Worm (Caenorhabditis elegans): Measurements from ENCODE around the gene F35C5.12.
A peak's percentile ranks its signal among the peaks of the same experiment; 100 is the strongest.

F35C5.12 gene

DNA sequence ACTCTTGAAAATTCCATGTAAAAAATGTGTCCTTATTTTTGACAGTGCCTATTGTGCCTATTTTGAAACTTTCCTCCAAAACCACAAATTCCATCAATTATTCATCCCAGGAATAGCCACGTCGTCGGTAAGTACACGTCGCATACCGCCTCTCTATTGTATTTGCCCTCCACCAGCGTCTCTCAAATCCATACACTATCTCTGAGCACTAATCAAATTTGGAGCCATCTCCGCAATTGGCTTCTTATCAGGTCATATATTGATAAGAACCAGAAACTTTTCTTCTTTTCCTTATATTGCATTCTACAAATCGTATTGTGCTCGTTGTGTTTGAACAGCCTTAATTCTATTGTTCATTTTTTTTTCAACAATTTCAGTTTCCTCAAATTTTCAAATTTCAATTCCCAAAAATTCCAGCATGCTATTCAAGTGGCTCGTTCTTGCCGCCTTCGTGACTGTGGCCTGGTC is 17.1 kb upstream of the F35C5.12 start, which contains the start of gene dct-18:
dct-18 (plus strand) TSS at position 418 of the 468 bp plus-strand sequence.
- TF ChIP-seq somi-1 (GFP tag; optimal IDR thresholded peaks at IDR 0.05) = no peak
- TF ChIP-seq ztf-26 (tag; optimal IDR thresholded peaks at IDR 0.05) = no peak
- peak; percentile 47 to 60 for TF ChIP-seq let-607 (tag; optimal IDR thresholded peaks at IDR 0.05)
- TF ChIP-seq nhr-80 (tag; optimal IDR thresholded peaks at IDR 0.05) = peak; percentile 77
- peak; percentile 1 for TF ChIP-seq ets-4 (GFP tag; optimal IDR thresholded peaks at IDR 0.05)
- TF ChIP-seq hrde-1 (tag; optimal IDR thresholded peaks at IDR 0.05; ENCODE audit: borderline replicate concordance) = no peak

DNA sequence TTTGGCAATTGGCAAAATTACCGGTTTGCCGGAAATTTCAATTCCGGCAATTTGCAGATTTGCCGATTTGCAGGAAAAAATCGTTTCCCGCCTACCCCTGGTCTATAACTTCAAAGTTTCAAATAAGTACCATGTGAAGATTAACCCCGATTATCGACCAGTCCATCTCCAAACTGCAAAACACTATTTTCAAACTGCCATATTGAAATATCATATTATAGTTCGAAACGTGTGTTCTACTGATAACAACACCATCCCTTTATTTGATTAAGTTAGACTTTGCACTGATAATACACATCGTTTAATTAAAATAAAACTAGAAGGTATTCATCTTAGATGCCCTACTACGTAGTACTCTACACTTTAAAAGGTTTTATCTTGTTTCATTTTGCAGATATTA is 15.8 kb upstream of the F35C5.12 start:
- no peak for TF ChIP-seq ceh-58 (GFP tag; IDR thresholded peaks at IDR 0.05)
- TF ChIP-seq Y79H2A.3 (GFP tag; conservative IDR thresholded peaks at IDR 0.05) = no peak
- TF ChIP-seq ceh-79 (tag; optimal IDR thresholded peaks at IDR 0.05) = no peak
- TF ChIP-seq B0035.1 (tag; optimal IDR thresholded peaks at IDR 0.05) = no peak
- peak; percentile 33 for TF ChIP-seq nhr-80 (tag; optimal IDR thresholded peaks at IDR 0.05)

DNA sequence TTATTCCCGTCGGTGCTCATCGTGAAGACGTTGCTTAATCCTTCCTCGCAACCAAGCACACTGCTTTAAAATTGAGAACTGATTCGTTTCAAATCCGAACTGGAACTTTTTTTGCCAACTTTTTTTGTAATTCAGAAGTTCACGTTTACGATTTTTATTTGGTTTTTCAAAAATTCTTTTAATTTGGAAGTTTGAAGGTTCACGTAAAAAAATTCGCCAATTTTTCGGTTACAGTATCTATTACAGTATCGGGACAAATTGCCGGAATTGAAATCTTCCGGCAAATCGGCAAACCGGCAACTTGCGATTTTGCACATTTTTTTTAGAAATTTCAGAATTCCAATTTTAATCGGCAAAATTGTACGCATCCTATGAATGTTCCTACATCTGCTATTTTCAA is 13.9 kb upstream of the F35C5.12 start, which contains the start of gene F58G1.3:
F58G1.3 (minus strand) TSS at position 101 of the 400 bp plus-strand sequence.
- TF ChIP-seq madf-3 (GFP tag; IDR thresholded peaks at IDR 0.05) (no peak), hmg-20 (GFP tag; IDR thresholded peaks at IDR 0.05) (no peak), tbp1 (GFP tag; optimal IDR thresholded peaks at IDR 0.05) (no peak), egl-18 (GFP tag; IDR thresholded peaks at IDR 0.05) (no peak), ztf-6 (GFP tag; IDR thresholded peaks at IDR 0.05) (no peak), hsf-1 (GFP tag; IDR thresholded peaks at IDR 0.05) (no peak), nhr-90 (tag; optimal IDR thresholded peaks at IDR 0.05) (no peak), die-1 (tag; optimal IDR thresholded peaks at IDR 0.05) (no peak), Y53G8AR.9 (GFP tag; conservative IDR thresholded peaks at IDR 0.05) (no peak), F10E7.11 (tag; optimal IDR thresholded peaks at IDR 0.05) (no peak), pha-4 (tag; optimal IDR thresholded peaks at IDR 0.05) (no peak), lsy-27 (tag; optimal IDR thresholded peaks at IDR 0.05; ENCODE audit: borderline replicate concordance, insufficient read depth) (no peak)

DNA sequence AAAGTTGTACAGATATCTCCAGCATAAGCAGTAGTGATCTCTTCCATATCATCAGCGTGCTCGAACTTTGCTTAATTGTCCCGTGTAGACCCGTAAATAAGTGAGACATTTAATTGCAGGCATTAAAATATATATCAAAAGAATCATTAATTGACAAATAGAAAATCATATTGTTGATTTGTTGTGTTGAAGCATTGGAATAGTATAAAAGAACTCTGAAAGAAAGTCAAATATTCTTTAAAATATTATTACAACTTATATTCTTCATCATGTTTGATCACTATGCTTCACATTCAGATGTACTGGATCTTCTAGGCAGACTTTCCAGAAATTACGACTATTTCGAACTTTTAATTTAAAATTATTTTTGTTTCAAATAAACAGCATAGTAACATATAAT is 11.2 kb upstream of the F35C5.12 start, which contains the start of gene F58G1.8:
F58G1.8 (minus strand) TSS at position 101 of the 400 bp plus-strand sequence.
- TF ChIP-seq gei-17 (GFP tag; optimal IDR thresholded peaks at IDR 0.05) (no peak), rcor-1 (GFP tag; IDR thresholded peaks at IDR 0.05) (no peak), F39B2.1 (GFP tag; IDR thresholded peaks at IDR 0.05) (no peak), nhr-27 (tag; optimal IDR thresholded peaks at IDR 0.05) (no peak)

DNA sequence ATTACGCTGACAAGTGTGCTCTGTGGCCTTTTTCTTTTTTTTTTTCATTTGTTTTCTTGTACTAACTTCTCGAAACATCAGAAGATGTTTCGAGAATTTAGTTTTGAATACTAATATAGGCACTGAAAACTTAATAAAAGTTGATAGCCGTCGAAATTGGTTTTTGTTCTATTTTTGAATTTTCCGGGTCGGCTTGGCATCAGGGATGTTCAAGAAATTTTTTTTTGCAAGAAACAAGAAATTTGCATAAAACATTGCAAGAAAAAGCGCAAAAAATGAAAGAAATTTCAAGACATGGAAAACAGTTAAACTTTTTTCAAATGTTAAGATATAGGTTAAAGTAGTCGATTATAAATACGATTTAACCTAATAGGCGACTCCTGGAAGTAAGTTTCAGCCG is 8.9 kb upstream of the F35C5.12 start:
- TF ChIP-seq pha-4 (tag; optimal IDR thresholded peaks at IDR 0.05) (no peak), tbx-9 (tag; optimal IDR thresholded peaks at IDR 0.05; ENCODE audit: borderline replicate concordance) (no peak), sptf-2 (GFP tag; optimal IDR thresholded peaks at IDR 0.05) (no peak), egrh-3 (GFP tag; IDR thresholded peaks at IDR 0.05) (no peak), let-607 (tag; optimal IDR thresholded peaks at IDR 0.05) (no peak), Y56A3A.18 (GFP tag; IDR thresholded peaks at IDR 0.05) (no peak), ceh-100 (GFP tag; IDR thresholded peaks at IDR 0.05) (0 out of 2 replicates have a peak, but pooled peaks have one; percentile 14), F52B5.7 (tag; optimal IDR thresholded peaks at IDR 0.05) (no peak), hsf-1 (GFP tag; IDR thresholded peaks at IDR 0.05) (peak; percentile 69), ceh-58 (GFP tag; IDR thresholded peaks at IDR 0.05) (no peak), fkh-3 (tag; optimal IDR thresholded peaks at IDR 0.05) (no peak), lin-26 (GFP tag; IDR thresholded peaks at IDR 0.05) (no peak), ceh-27 (GFP tag; optimal IDR thresholded peaks at IDR 0.05) (no peak), die-1 (tag; optimal IDR thresholded peaks at IDR 0.05) (peak; percentile 6), mel-28 (tag; optimal IDR thresholded peaks at IDR 0.05; ENCODE audit: borderline replicate concordance) (no peak), nhr-120 (GFP tag; IDR thresholded peaks at IDR 0.05) (no peak), ztf-18 (tag; optimal IDR thresholded peaks at IDR 0.05) (no peak), snpc-1.1 (tag; optimal IDR thresholded peaks at IDR 0.05; ENCODE audit: insufficient read depth) (peak; percentile 47), rcor-1 (GFP tag; IDR thresholded peaks at IDR 0.05) (no peak), bed-1 (GFP tag; IDR thresholded peaks at IDR 0.05) (no peak), gei-17 (GFP tag; optimal IDR thresholded peaks at IDR 0.05) (no peak), rec-8 (tag; optimal IDR thresholded peaks at IDR 0.05) (peak in 1 of 2 experiments; percentile 45)

Data from whole organism, young adult.